Worm (Caenorhabditis elegans): ENCODE data around the gene acs-19.

- TF ChIP-seq K11D2.4 (GFP tag; IDR thresholded peaks at IDR 0.05), result peak; percentile 100
- peak; percentile 99 for TF ChIP-seq T26A5.8 (tag; optimal IDR thresholded peaks at IDR 0.05)
- TF ChIP-seq madf-10 (tag; optimal IDR thresholded peaks at IDR 0.05), result peak; percentile 98
- TF ChIP-seq ztf-26 (tag; optimal IDR thresholded peaks at IDR 0.05), result peak; percentile 100
- TF ChIP-seq ztf-25 (GFP tag; IDR thresholded peaks at IDR 0.05), result peak; percentile 96
- TF ChIP-seq pbrm-1 (GFP tag; IDR thresholded peaks at IDR 0.05), result peak; percentile 100
- TF ChIP-seq mes-4 (tag; optimal IDR thresholded peaks at IDR 0.05), result peak; percentile 93
- peak; percentile 100 for TF ChIP-seq dpl-1 (GFP tag; optimal IDR thresholded peaks at IDR 0.05)
- TF ChIP-seq tlf-1 (GFP tag; optimal IDR thresholded peaks at IDR 0.05), result peak; percentile 100
- peak; percentile 100 for TF ChIP-seq F52B5.7 (tag; optimal IDR thresholded peaks at IDR 0.05)
- peak; percentile 93 for TF ChIP-seq mel-28 (tag; optimal IDR thresholded peaks at IDR 0.05; ENCODE audit: borderline replicate concordance)
- TF ChIP-seq F57A8.1 (GFP tag; optimal IDR thresholded peaks at IDR 0.05), result peak; percentile 89
- TF ChIP-seq ama-1 (optimal IDR thresholded peaks at IDR 0.05), result no peak
- peak; percentile 83 to 92 for TF ChIP-seq ama-1 (GFP tag; optimal IDR thresholded peaks at IDR 0.05)
- peak; percentile 100 for TF ChIP-seq dpff-1 (tag; optimal IDR thresholded peaks at IDR 0.05)
Measured at ce11 chrIII:3867378-3867904, 3.2 kb downstream of the acs-19 start, which contains the start of gene rpl-3.
